Fruit fly (Drosophila melanogaster) whole organism, embryonic: Measurements from ENCODE around the gene Rbcn-3B.

Experiments
- CG11398 ChIP-seq: fragments of 200-800 bp; sonication (Bioruptor generic); optimal IDR thresholded peaks from 2 replicates; lab custom pipeline; 2016; ENCODE audit warnings: missing biosample characterization, missing genetic modification characterization
- CG12071 ChIP-seq: fragments of 200-800 bp; sonication (Bioruptor generic); optimal IDR thresholded peaks from 3 replicates; lab custom pipeline; 2018; ENCODE audit warnings: missing biosample characterization, mild to moderate bottlenecking, missing genetic modification characterization
- CG12744 ChIP-seq: fragments of 200-800 bp; sonication (Bioruptor generic); optimal IDR thresholded peaks from 2 replicates; lab custom pipeline; 2016; ENCODE audit warnings: missing biosample characterization, missing genetic modification characterization
- CG13424 ChIP-seq: fragments of 200-800 bp; sonication (Bioruptor generic); optimal IDR thresholded peaks from 2 replicates; lab custom pipeline; 2019; ENCODE audit warnings: missing biosample characterization, mild to moderate bottlenecking, missing genetic modification characterization, moderate library complexity
- CG15514 ChIP-seq: fragments of 200-800 bp; sonication (Bioruptor generic); optimal IDR thresholded peaks from 3 replicates; lab custom pipeline; 2017; ENCODE audit warnings: missing biosample characterization, missing genetic modification characterization, mild to moderate bottlenecking, moderate library complexity, missing genetic modification reagents
- CG17829 ChIP-seq: fragments of 200-800 bp; optimal IDR thresholded peaks from 2 replicates; lab custom pipeline; 2019; ENCODE audit warnings: missing biosample characterization, mild to moderate bottlenecking, missing genetic modification characterization, moderate library complexity
- CG18476 ChIP-seq: fragments of 200-800 bp; sonication (Bioruptor generic); optimal IDR thresholded peaks from 2 replicates; lab custom pipeline; 2016; ENCODE audit warnings: missing biosample characterization, mild to moderate bottlenecking, missing genetic modification characterization
- CG30020 ChIP-seq: fragments of 200-800 bp; optimal IDR thresholded peaks from 2 replicates; lab custom pipeline; 2019; ENCODE audit warnings: missing biosample characterization, mild to moderate bottlenecking, missing genetic modification characterization, moderate library complexity
- CG34224 ChIP-seq: fragments of 200-800 bp; sonication (Bioruptor generic); IDR thresholded peaks from 3 replicates; pipeline ENCODE4 v1.3.6; 2022; ENCODE audit warnings: missing biosample characterization, missing genetic modification characterization; ENCODE audit not compliant: partially characterized antibody
- CG3726 ChIP-seq: fragments of 200-800 bp; sonication (Bioruptor generic); IDR thresholded peaks from 3 replicates; pipeline ENCODE4, ENCODE4 v1.3.6; 2022; ENCODE audit warnings: missing biosample characterization, missing genetic modification characterization
- CG4707 ChIP-seq: fragments of 200-800 bp; sonication (Bioruptor generic); optimal IDR thresholded peaks from 2 replicates; lab custom pipeline; 2018; ENCODE audit warnings: missing biosample characterization, mild to moderate bottlenecking, missing genetic modification characterization, moderate library complexity
- CG4820 ChIP-seq: fragments of 200-800 bp; sonication (Bioruptor generic); optimal IDR thresholded peaks from 3 replicates; lab custom pipeline; 2016; ENCODE audit warnings: missing biosample characterization, missing genetic modification characterization
- CG4854 ChIP-seq: fragments of 200-800 bp; sonication (Bioruptor generic); optimal IDR thresholded peaks from 2 replicates; lab custom pipeline; 2016; ENCODE audit warnings: missing biosample characterization, missing genetic modification characterization, inconsistent platforms
- CG5953 ChIP-seq: fragments of 200-800 bp; sonication (Bioruptor generic); IDR thresholded peaks from 2 replicates; pipeline ENCODE4 v1.3.6; 2022; ENCODE audit warnings: missing biosample characterization, missing genetic modification characterization
- CG6791 ChIP-seq: fragments of 200-800 bp; sonication (Bioruptor generic); IDR thresholded peaks from 3 replicates; pipeline ENCODE4 v1.3.6; 2022; ENCODE audit warnings: missing biosample characterization, missing genetic modification characterization; ENCODE audit not compliant: partially characterized antibody
- CG8290 ChIP-seq, 3 experiments: fragments of 200-800 bp; sonication (Bioruptor generic); optimal IDR thresholded peaks; 2 replicates each; lab custom pipeline; 2016 to 2019; ENCODE audit warnings: missing biosample characterization in 3 of 3, missing genetic modification characterization in 3 of 3, mild to moderate bottlenecking in 2 of 3, moderate library complexity in 1 of 3
- CG9609 ChIP-seq: fragments of 200-800 bp; sonication (Bioruptor generic); optimal IDR thresholded peaks from 3 replicates; lab custom pipeline; 2016; ENCODE audit warnings: missing biosample characterization, missing genetic modification characterization
- CG9876 ChIP-seq: fragments of 200-800 bp; sonication (Bioruptor generic); optimal IDR thresholded peaks from 2 replicates; lab custom pipeline; 2016; ENCODE audit warnings: missing biosample characterization, missing genetic modification characterization
- Dek ChIP-seq: fragments of 200-800 bp; sonication (Bioruptor generic); optimal IDR thresholded peaks from 3 replicates; lab custom pipeline; 2019; ENCODE audit warnings: missing biosample characterization, mild to moderate bottlenecking, missing genetic modification characterization, moderate library complexity
- Dip3 ChIP-seq: fragments of 200-800 bp; sonication (Bioruptor generic); optimal IDR thresholded peaks from 3 replicates; lab custom pipeline; 2016; ENCODE audit warnings: missing biosample characterization, missing genetic modification characterization
- E2f1 ChIP-seq: fragments of 200-800 bp; sonication (Bioruptor generic); IDR thresholded peaks from 2 replicates; pipeline ENCODE4 v1.3.6; 2022; ENCODE audit warnings: missing biosample characterization, missing genetic modification characterization
- ERR ChIP-seq: fragments of 200-800 bp; sonication (Bioruptor generic); optimal IDR thresholded peaks from 2 replicates; lab custom pipeline; 2016; ENCODE audit warnings: missing biosample characterization, missing genetic modification characterization
- Ets65A ChIP-seq: fragments of 200-800 bp; sonication (Bioruptor generic); peaks from one replicate; lab custom pipeline; 2016; ENCODE audit warnings: missing biosample characterization, missing genetic modification characterization
- Mad ChIP-seq: fragments of 200-800 bp; sonication (Bioruptor generic); optimal IDR thresholded peaks from 2 replicates; lab custom pipeline; 2016; ENCODE audit warnings: missing biosample characterization, missing genetic modification characterization
- Max ChIP-seq: fragments of 200-800 bp; sonication (Bioruptor generic); optimal IDR thresholded peaks from 2 replicates; lab custom pipeline; 2016; ENCODE audit warnings: missing biosample characterization, mild to moderate bottlenecking, missing genetic modification characterization
- Med ChIP-seq: fragments of 200-800 bp; sonication (Bioruptor generic); peaks from one replicate; lab custom pipeline; 2016; ENCODE audit warnings: missing biosample characterization, missing genetic modification characterization, mild to moderate bottlenecking, inconsistent platforms, moderate library complexity
- Nf-YA ChIP-seq: fragments of 200-800 bp; sonication (Bioruptor generic); IDR thresholded peaks from 2 replicates; pipeline ENCODE4 v1.3.6; 2022; ENCODE audit warnings: missing biosample characterization, missing genetic modification characterization
- Pdp1 ChIP-seq, 2 experiments: fragments of 200-800 bp; sonication (Bioruptor generic); optimal IDR thresholded peaks; 3 replicates each; lab custom pipeline; 2016; ENCODE audit warnings: missing biosample characterization in 2 of 2, missing genetic modification characterization in 2 of 2, mild to moderate bottlenecking in 1 of 2, moderate library complexity in 1 of 2
- Sin3A ChIP-seq: fragments of >200 bp; optimal IDR thresholded peaks from 2 replicates; lab custom pipeline; 2018
- ac ChIP-seq: fragments of 200-800 bp; sonication (Bioruptor generic); optimal IDR thresholded peaks from 3 replicates; lab custom pipeline; 2017; ENCODE audit warnings: missing biosample characterization, mild to moderate bottlenecking, missing genetic modification characterization
- ase ChIP-seq: fragments of 200-800 bp; sonication (Bioruptor generic); IDR thresholded peaks from 3 replicates; pipeline ENCODE4 v1.3.6; 2022; ENCODE audit warnings: missing biosample characterization, missing genetic modification characterization
- ato ChIP-seq: fragments of 200-800 bp; sonication (Bioruptor generic); IDR thresholded peaks from 2 replicates; pipeline ENCODE4 v1.3.6; 2022; ENCODE audit warnings: missing biosample characterization, missing genetic modification characterization; ENCODE audit not compliant: partially characterized antibody
- az2 ChIP-seq: fragments of 200-800 bp; sonication (Bioruptor generic); optimal IDR thresholded peaks from 3 replicates; lab custom pipeline; 2016; ENCODE audit warnings: missing biosample characterization, missing genetic modification characterization
- cg ChIP-seq: fragments of 200-800 bp; sonication (Bioruptor generic); optimal IDR thresholded peaks from 3 replicates; lab custom pipeline; 2019; ENCODE audit warnings: missing biosample characterization, mild to moderate bottlenecking, missing genetic modification characterization, moderate library complexity
- eyg ChIP-seq: fragments of 200-800 bp; sonication (Bioruptor generic); optimal IDR thresholded peaks from 3 replicates; lab custom pipeline; 2016; ENCODE audit warnings: missing biosample characterization, missing genetic modification characterization
- grn ChIP-seq: fragments of 200-800 bp; sonication (Bioruptor generic); optimal IDR thresholded peaks from 3 replicates; lab custom pipeline; 2017; ENCODE audit warnings: missing biosample characterization, missing genetic modification characterization
- ind ChIP-seq: fragments of 200-800 bp; sonication (Bioruptor generic); optimal IDR thresholded peaks from 3 replicates; lab custom pipeline; 2016; ENCODE audit warnings: missing biosample characterization, missing genetic modification characterization
- jing ChIP-seq: fragments of 200-800 bp; sonication (Bioruptor generic); optimal IDR thresholded peaks from 2 replicates; lab custom pipeline; 2018; ENCODE audit warnings: missing biosample characterization, mild to moderate bottlenecking, missing genetic modification characterization
- mam ChIP-seq: fragments of 200-800 bp; sonication (Bioruptor generic); optimal IDR thresholded peaks from 3 replicates; lab custom pipeline; 2016; ENCODE audit warnings: missing biosample characterization, missing genetic modification characterization
- pb ChIP-seq: fragments of 200-800 bp; sonication (Bioruptor generic); optimal IDR thresholded peaks from 3 replicates; lab custom pipeline; 2016; ENCODE audit warnings: missing biosample characterization, missing genetic modification characterization
- pfk ChIP-seq: fragments of 200-800 bp; sonication (Bioruptor generic); optimal IDR thresholded peaks from 2 replicates; lab custom pipeline; 2018; ENCODE audit warnings: missing biosample characterization, mild to moderate bottlenecking, missing genetic modification characterization, moderate library complexity
- prd ChIP-seq, 3 experiments: fragments of >200 bp in 2 of 3; fragments of 200-800 bp in 1 of 3; sonication (Bioruptor generic) in 1 of 3; optimal IDR thresholded peaks in 2 of 3; IDR thresholded peaks in 1 of 3; 2 replicates in 2 of 3; 3 replicates in 1 of 3; pipeline versions ENCODE4 v1.3.6 to Lab custom; 2017 to 2022; ENCODE audit warnings: missing biosample characterization in 1 of 3, missing genetic modification characterization in 1 of 3
- salm ChIP-seq: fragments of 200-800 bp; sonication (Bioruptor generic); optimal IDR thresholded peaks from 2 replicates; lab custom pipeline; 2018; ENCODE audit warnings: missing biosample characterization, mild to moderate bottlenecking, missing genetic modification characterization
- sd ChIP-seq: fragments of 200-800 bp; sonication (Bioruptor generic); optimal IDR thresholded peaks from 3 replicates; lab custom pipeline; 2018; ENCODE audit warnings: missing biosample characterization, mild to moderate bottlenecking, missing genetic modification characterization, moderate library complexity
- sens ChIP-seq: fragments of 200-800 bp; sonication (Bioruptor generic); peaks from one replicate; lab custom pipeline; 2016; ENCODE audit warnings: missing biosample characterization, missing genetic modification characterization
- shn ChIP-seq: fragments of 200-800 bp; sonication (Bioruptor generic); optimal IDR thresholded peaks from 3 replicates; lab custom pipeline; 2016; ENCODE audit warnings: missing biosample characterization, missing genetic modification characterization
- sug ChIP-seq: fragments of 200-800 bp; optimal IDR thresholded peaks from 2 replicates; lab custom pipeline; 2019; ENCODE audit warnings: missing biosample characterization, mild to moderate bottlenecking, missing genetic modification characterization, moderate library complexity
- tio ChIP-seq: fragments of 200-800 bp; sonication (Bioruptor generic); optimal IDR thresholded peaks from 2 replicates; lab custom pipeline; 2017; ENCODE audit warnings: missing biosample characterization, missing genetic modification characterization, inconsistent platforms
- tll ChIP-seq, 2 experiments: fragments of 200-800 bp in 1 of 2; fragments of >200 bp in 1 of 2; sonication (Bioruptor generic) in 1 of 2; optimal IDR thresholded peaks; 2 replicates each; lab custom pipeline; 2017 to 2019; ENCODE audit warnings: missing biosample characterization in 2 of 2, missing genetic modification characterization in 2 of 2, mild to moderate bottlenecking in 1 of 2, moderate library complexity in 1 of 2
- vnd ChIP-seq: fragments of 200-800 bp; sonication (Bioruptor generic); IDR thresholded peaks from 3 replicates; pipeline ENCODE4 v1.3.6; 2022; ENCODE audit warnings: missing biosample characterization, missing genetic modification characterization; ENCODE audit not compliant: partially characterized antibody

The Rbcn-3B gene

dm6 chrX:1952898-1953297 lies 44.2 kb downstream of the Rbcn-3B start (continued):
- TF ChIP-seq mam (peak; percentile 84), ind (peak; percentile 71), CG4820 (GFP tag; lab: Kevin White, UChicago) (peak; percentile 63), ato (0 out of 2 replicates have a peak, but pooled peaks have one; percentile 16), CG8290 (GFP tag; optimal IDR thresholded peaks at IDR 0.05; lab: Kevin White, UChicago) (peak; percentile 85), CG8290 (tag; optimal IDR thresholded peaks at IDR 0.05; lab: Kevin White, UChicago) (peak in 1 of 2 experiments; percentile 89), grn (no peak), CG9876 (GFP tag; lab: Kevin White, UChicago) (peak; percentile 81), E2f1 (GFP tag; lab: Robert Waterston, UW) (peak; percentile 48), CG9609 (GFP tag; lab: Kevin White, UChicago) (peak; percentile 78), Dip3 (peak; percentile 36), CG17829 (tag; lab: Kevin White, UChicago) (peak; percentile 69), cg (GFP tag; lab: Kevin White, UChicago) (peak; percentile 82), Sin3A (lab: Kevin White, UChicago) (no peak), sens (GFP tag; lab: Kevin White, UChicago) (peak; percentile 90), CG13424 (tag; lab: Kevin White, UChicago) (peak; percentile 38), ac (GFP tag; lab: Kevin White, UChicago) (no peak), CG18476 (GFP tag; lab: Kevin White, UChicago) (no peak), jing (no peak), pfk (GFP tag; lab: Kevin White, UChicago) (no peak), CG15514 (GFP tag; lab: Kevin White, UChicago) (peak; percentile 61), sd (tag; lab: Kevin White, UChicago) (peak; percentile 3), Dek (tag; lab: Kevin White, UChicago) (peak; percentile 32), tio (GFP tag; lab: Kevin White, UChicago) (no peak), Nf-YA (GFP tag; lab: Robert Waterston, UW) (no peak), prd (optimal IDR thresholded peaks at IDR 0.05; lab: Kevin White, UChicago) (no peak), prd (GFP tag; IDR thresholded peaks at IDR 0.05; lab: Robert Waterston, UW) (peak; percentile 85), pb (GFP tag; lab: Kevin White, UChicago) (peak; percentile 41), CG11398 (GFP tag; lab: Kevin White, UChicago) (no peak), Max (GFP tag; lab: Kevin White, UChicago) (no peak), vnd (GFP tag; lab: Robert Waterston, UW) (no peak), Med (GFP tag; lab: Kevin White, UChicago) (peak; percentile 97), CG3726 (GFP tag; lab: Robert Waterston, UW) (peak; percentile 40; the same call in 1 of the 3 replicates), CG6791 (GFP tag; lab: Robert Waterston, UW) (peak; percentile 54; the same call in 1 of the 3 replicates), Ets65A (GFP tag; lab: Kevin White, UChicago) (peak; percentile 97), CG30020 (tag; lab: Kevin White, UChicago) (no peak), salm (no peak), CG34224 (GFP tag; lab: Robert Waterston, UW) (0 out of 3 replicates have a peak, but pooled peaks have one; percentile 7), CG4854 (peak; percentile 50), Pdp1 (GFP tag; optimal IDR thresholded peaks at IDR 0.05; lab: Kevin White, UChicago) (peak; percentile 73 to 74), Mad (GFP tag; lab: Kevin White, UChicago) (peak; percentile 49), CG12071 (GFP tag; lab: Kevin White, UChicago) (no peak), shn (GFP tag; lab: Kevin White, UChicago) (peak; percentile 67), CG12744 (peak; percentile 15), tll (GFP tag; optimal IDR thresholded peaks at IDR 0.05; lab: Kevin White, UChicago) (no peak), sug (tag; lab: Kevin White, UChicago) (peak; percentile 63), eyg (GFP tag; lab: Kevin White, UChicago) (peak; percentile 3), ase (GFP tag; lab: Robert Waterston, UW) (peak; percentile 71; the same call in 2 of the 3 replicates), CG4707 (no peak), CG5953 (GFP tag; lab: Robert Waterston, UW) (peak; percentile 38; the same call in 1 of the 2 replicates), ERR (GFP tag; lab: Kevin White, UChicago) (peak; percentile 47), az2 (GFP tag; lab: Kevin White, UChicago) (peak; percentile 53)
